Worm (Caenorhabditis elegans) whole organism, early embryonic: ENCODE data around the gene H24K24.2.

Experiments used
- B0310.2 ChIP-seq: sonication (generic microtip); optimal IDR thresholded peaks from 2 replicates; lab custom pipeline; 2016; ENCODE audit warnings: mild to moderate bottlenecking, missing genetic modification characterization, missing compliant biosample characterization
- F13C5.2 ChIP-seq: sonication (generic microtip); optimal IDR thresholded peaks from 2 replicates; lab custom pipeline; 2017; ENCODE audit warnings: mild to moderate bottlenecking, missing genetic modification characterization, inconsistent platforms, missing compliant biosample characterization
- aly-1 ChIP-seq: sonication (generic microtip); optimal IDR thresholded peaks from 2 replicates; lab custom pipeline; 2016; ENCODE audit warnings: missing genetic modification characterization, missing compliant biosample characterization
- ama-1 ChIP-seq: fragments of 150-350 bp; optimal IDR thresholded peaks from 2 replicates; lab custom pipeline; 2014
- ceh-13 ChIP-seq: fragments of 200-800 bp; sonication (Bioruptor generic); optimal IDR thresholded peaks from 2 replicates; lab custom pipeline; 2018; ENCODE audit warnings: mild to moderate bottlenecking, missing genetic modification characterization, missing compliant biosample characterization
- ceh-36 ChIP-seq: sonication (generic microtip); optimal IDR thresholded peaks from 2 replicates; lab custom pipeline; 2016; ENCODE audit warnings: missing genetic modification characterization, inconsistent platforms, missing compliant biosample characterization
- ets-7 ChIP-seq: sonication (generic microtip); optimal IDR thresholded peaks from 2 replicates; lab custom pipeline; 2016; ENCODE audit warnings: missing genotype, missing genetic modification characterization, missing compliant biosample characterization
- flt-1 ChIP-seq: fragments of 200-800 bp; sonication (Bioruptor generic); IDR thresholded peaks from 2 replicates; pipeline ENCODE4 v1.3.6; 2022; ENCODE audit warnings: missing genetic modification characterization, missing compliant biosample characterization
- hmbx-1 ChIP-seq: sonication (generic microtip); optimal IDR thresholded peaks from 2 replicates; lab custom pipeline; 2016; ENCODE audit warnings: mild to moderate bottlenecking, missing genetic modification characterization, missing compliant biosample characterization
- hmg-4 ChIP-seq: fragments of 200-800 bp; sonication (Bioruptor generic); optimal IDR thresholded peaks from 2 replicates; lab custom pipeline; 2018; ENCODE audit warnings: mild to moderate bottlenecking, missing genetic modification characterization, missing compliant biosample characterization
- hnd-1 ChIP-seq: sonication (generic microtip); optimal IDR thresholded peaks from 2 replicates; lab custom pipeline; 2016; ENCODE audit warnings: missing genetic modification characterization, missing compliant biosample characterization
- pes-1 ChIP-seq: fragments of 200-800 bp; sonication (Bioruptor generic); IDR thresholded peaks from 2 replicates; pipeline ENCODE4 v1.3.6; 2022; ENCODE audit warnings: missing genetic modification reagents, missing genetic modification characterization, missing compliant biosample characterization
- scrt-1 ChIP-seq: fragments of 200-800 bp; sonication (Bioruptor generic); IDR thresholded peaks from 2 replicates; pipeline ENCODE4 v1.3.6; 2022; ENCODE audit warnings: missing genetic modification characterization, missing compliant biosample characterization
- sea-1 ChIP-seq: fragments of 200-800 bp; sonication (Bioruptor generic); conservative IDR thresholded peaks from 2 replicates; pipeline ENCODE4 v1.3.6; 2022; ENCODE audit warnings: missing genetic modification characterization, missing compliant biosample characterization
- tbx-11 ChIP-seq: fragments of 200-800 bp; sonication (Bioruptor generic); IDR thresholded peaks from 2 replicates; pipeline ENCODE4 v1.3.6; 2022; ENCODE audit warnings: missing genetic modification characterization, missing compliant biosample characterization
- tbx-37 ChIP-seq: fragments of 200-800 bp; sonication (Bioruptor generic); conservative IDR thresholded peaks from 2 replicates; pipeline ENCODE4 v1.3.6; 2022; ENCODE audit warnings: missing genetic modification reagents, missing genetic modification characterization, missing compliant biosample characterization
- tra-4 ChIP-seq: sonication (generic microtip); optimal IDR thresholded peaks from 2 replicates; lab custom pipeline; 2017; ENCODE audit warnings: missing genetic modification characterization, missing compliant biosample characterization

H24K24.2 gene

ce11 chrV:910588-910987 lies 7.0 kb upstream of the H24K24.2 start:
- TF ChIP-seq scrt-1 (GFP tag; lab: Robert Waterston, UW) (no peak), ceh-36 (tag; lab: Kevin White, UChicago) (no peak), pes-1 (GFP tag; lab: Robert Waterston, UW) (no peak), tra-4 (no peak), tbx-37 (GFP tag; lab: Robert Waterston, UW) (no peak), flt-1 (GFP tag; lab: Robert Waterston, UW) (no peak), ceh-13 (no peak), tbx-11 (GFP tag; lab: Robert Waterston, UW) (no peak), hmg-4 (GFP tag; lab: Kevin White, UChicago) (no peak), hmbx-1 (tag; lab: Kevin White, UChicago) (no peak), hnd-1 (tag; lab: Kevin White, UChicago) (no peak), ets-7 (tag; lab: Kevin White, UChicago) (no peak), sea-1 (GFP tag; lab: Robert Waterston, UW) (no peak), F13C5.2 (tag; lab: Kevin White, UChicago) (no peak), aly-1 (tag; lab: Kevin White, UChicago) (no peak), B0310.2 (tag; lab: Kevin White, UChicago) (no peak), ama-1 (no peak)

ce11 chrV:911474-911873 lies 6.1 kb upstream of the H24K24.2 start, which contains the start of gene adh-5:
Gene adh-5, plus strand, starts transcription at chrV:911774.
- no peak for TF ChIP-seq B0310.2 (tag; lab: Kevin White, UChicago)
- no peak for TF ChIP-seq pes-1 (GFP tag; lab: Robert Waterston, UW)
- no peak for TF ChIP-seq ets-7 (tag; lab: Kevin White, UChicago)
- no peak for TF ChIP-seq hmg-4 (GFP tag; lab: Kevin White, UChicago)
- TF ChIP-seq tbx-37 (GFP tag; lab: Robert Waterston, UW): no peak
- TF ChIP-seq tra-4: no peak
- no peak for TF ChIP-seq hmbx-1 (tag; lab: Kevin White, UChicago)
- no peak for TF ChIP-seq sea-1 (GFP tag; lab: Robert Waterston, UW)
- no peak for TF ChIP-seq ceh-36 (tag; lab: Kevin White, UChicago)

- TF ChIP-seq hmbx-1 (tag; lab: Kevin White, UChicago) (no peak), tbx-37 (GFP tag; lab: Robert Waterston, UW) (no peak), flt-1 (GFP tag; lab: Robert Waterston, UW) (no peak), ceh-36 (tag; lab: Kevin White, UChicago) (no peak), scrt-1 (GFP tag; lab: Robert Waterston, UW) (no peak), aly-1 (tag; lab: Kevin White, UChicago) (no peak), F13C5.2 (tag; lab: Kevin White, UChicago) (no peak), tbx-11 (GFP tag; lab: Robert Waterston, UW) (no peak), hnd-1 (tag; lab: Kevin White, UChicago) (no peak), ceh-13 (no peak), ama-1 (no peak), ets-7 (tag; lab: Kevin White, UChicago) (no peak), hmg-4 (GFP tag; lab: Kevin White, UChicago) (no peak), pes-1 (GFP tag; lab: Robert Waterston, UW) (no peak), tra-4 (no peak)
Observed at ce11 chrV:915716-916115, 1.9 kb upstream of the H24K24.2 start.

- no peak for TF ChIP-seq sea-1 (GFP tag; lab: Robert Waterston, UW)
- no peak for TF ChIP-seq hmbx-1 (tag; lab: Kevin White, UChicago)
- TF ChIP-seq flt-1 (GFP tag; lab: Robert Waterston, UW): no peak
- no peak for TF ChIP-seq ceh-13
- TF ChIP-seq tra-4: no peak
- TF ChIP-seq ets-7 (tag; lab: Kevin White, UChicago): no peak
- no peak for TF ChIP-seq B0310.2 (tag; lab: Kevin White, UChicago)
- no peak for TF ChIP-seq ama-1
- no peak for TF ChIP-seq ceh-36 (tag; lab: Kevin White, UChicago)
- no peak for TF ChIP-seq tbx-11 (GFP tag; lab: Robert Waterston, UW)
- no peak for TF ChIP-seq scrt-1 (GFP tag; lab: Robert Waterston, UW)
- no peak for TF ChIP-seq hmg-4 (GFP tag; lab: Kevin White, UChicago)
- no peak for TF ChIP-seq pes-1 (GFP tag; lab: Robert Waterston, UW)
- no peak for TF ChIP-seq F13C5.2 (tag; lab: Kevin White, UChicago)
- no peak for TF ChIP-seq tbx-37 (GFP tag; lab: Robert Waterston, UW)
- no peak for TF ChIP-seq aly-1 (tag; lab: Kevin White, UChicago)
- TF ChIP-seq hnd-1 (tag; lab: Kevin White, UChicago): no peak
Observed at ce11 chrV:939341-939740, 21.8 kb downstream of the H24K24.2 start.

- no peak for TF ChIP-seq hmg-4 (GFP tag; lab: Kevin White, UChicago)
- no peak for TF ChIP-seq ets-7 (tag; lab: Kevin White, UChicago)
- no peak for TF ChIP-seq tbx-37 (GFP tag; lab: Robert Waterston, UW)
- no peak for TF ChIP-seq pes-1 (GFP tag; lab: Robert Waterston, UW)
Observed at ce11 chrV:942556-942955, 25.0 kb downstream of the H24K24.2 start.

ce11 chrV:945144-945543 lies 27.6 kb downstream of the H24K24.2 start, which contains the start of gene Y50D4C.3:
Gene Y50D4C.3, minus strand, starts transcription at chrV:945244.
- TF ChIP-seq aly-1 (tag; lab: Kevin White, UChicago) (no peak), flt-1 (GFP tag; lab: Robert Waterston, UW) (no peak), ceh-13 (no peak), tbx-37 (GFP tag; lab: Robert Waterston, UW) (no peak), scrt-1 (GFP tag; lab: Robert Waterston, UW) (no peak)

- TF ChIP-seq ama-1 (no peak), F13C5.2 (tag; lab: Kevin White, UChicago) (no peak), ceh-13 (no peak), scrt-1 (GFP tag; lab: Robert Waterston, UW) (no peak), hmg-4 (GFP tag; lab: Kevin White, UChicago) (no peak), hnd-1 (tag; lab: Kevin White, UChicago) (no peak), aly-1 (tag; lab: Kevin White, UChicago) (no peak), tbx-37 (GFP tag; lab: Robert Waterston, UW) (no peak), sea-1 (GFP tag; lab: Robert Waterston, UW) (no peak), flt-1 (GFP tag; lab: Robert Waterston, UW) (no peak), tra-4 (no peak), tbx-11 (GFP tag; lab: Robert Waterston, UW) (no peak)
Observed at ce11 chrV:945828-946227, 28.2 kb downstream of the H24K24.2 start.
